Worm (Caenorhabditis elegans): Measurements from ENCODE around the gene Y57G7A.5.

DNA sequence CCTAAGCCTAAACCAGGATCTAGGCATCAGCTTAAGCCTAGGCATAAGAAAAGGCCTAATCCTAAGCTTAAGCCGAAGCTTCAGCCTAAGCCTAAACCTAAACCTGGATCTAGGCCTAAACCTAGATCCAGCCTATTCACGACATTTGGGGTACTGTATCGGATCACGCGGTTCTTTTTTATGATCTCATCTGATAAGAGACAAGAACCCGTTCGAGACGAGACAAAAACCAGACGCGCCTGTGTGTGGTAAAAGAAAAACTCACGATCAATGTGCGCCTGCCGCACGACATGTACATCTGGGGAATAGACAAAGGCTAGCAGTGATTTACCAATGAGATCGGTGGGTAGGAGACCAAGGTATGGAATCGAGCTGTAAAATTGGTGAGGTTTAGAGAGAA lies 34.9 kb downstream of the Y57G7A.5 start:
- TF ChIP-seq pha-4 (tag; optimal IDR thresholded peaks at IDR 0.05) (no peak), unc-62 (GFP tag; optimal IDR thresholded peaks at IDR 0.05) (no peak), hmg-1.2 (GFP tag; IDR thresholded peaks at IDR 0.05) (no peak), ceh-91 (GFP tag; IDR thresholded peaks at IDR 0.05) (no peak), repo-1 (tag; optimal IDR thresholded peaks at IDR 0.05) (no peak), akir-1 (GFP tag; optimal IDR thresholded peaks at IDR 0.05) (no peak), lsy-27 (tag; optimal IDR thresholded peaks at IDR 0.05; ENCODE audit: borderline replicate concordance, insufficient read depth) (no peak), let-607 (tag; optimal IDR thresholded peaks at IDR 0.05) (no peak), pbrm-1 (GFP tag; IDR thresholded peaks at IDR 0.05) (no peak), mcd-1 (GFP tag; IDR thresholded peaks at IDR 0.05) (no peak), B0019.2 (GFP tag; conservative IDR thresholded peaks at IDR 0.05) (no peak), aptf-3 (GFP tag; IDR thresholded peaks at IDR 0.05) (no peak), sea-2 (GFP tag; IDR thresholded peaks at IDR 0.05) (no peak), F55B11.4 (tag; optimal IDR thresholded peaks at IDR 0.05; ENCODE audit: borderline replicate concordance, insufficient read depth) (no peak)

Data from whole organism, young adult.